2 worm cellular contexts compared by ENCODE assay signal in the genomic region with DNA sequence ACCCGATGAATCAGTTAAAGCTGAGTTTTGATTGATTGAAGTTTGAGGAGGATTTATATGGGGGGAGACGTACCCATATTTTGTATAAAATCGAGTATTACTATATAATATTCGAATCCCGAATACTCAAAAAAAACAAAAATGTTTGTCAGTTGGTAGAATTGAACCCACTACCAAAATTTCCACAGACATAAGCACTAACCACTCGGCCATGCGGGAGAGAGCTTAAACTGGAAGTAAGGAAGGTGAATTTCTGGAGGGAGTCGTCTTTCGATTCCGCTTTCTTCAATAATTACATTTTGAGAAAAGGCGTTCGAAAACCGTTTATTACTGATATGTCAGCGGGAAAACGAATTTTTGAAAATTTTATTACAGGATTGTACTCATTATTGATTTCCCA.
TF ChIP-seq lines count a peak whose summit lies in the region.

No protein-coding gene starts in this region.

TF ChIP-seq in whole organism, L4 larva, 104 proteins besides CTCF, POLR2A, EP300 and RAD21:
- TF ChIP-seq F26F4.8 (GFP tag; conservative IDR thresholded peaks at IDR 0.05; lab: Robert Waterston, UW) (peak; percentile 68; the same call in 1 of the 2 replicates), ZK337.2 (GFP tag; IDR thresholded peaks at IDR 0.05; lab: Robert Waterston, UW) (0 out of 2 replicates have a peak, but pooled peaks have one; percentile 51), Y48G9A.11 (GFP tag; IDR thresholded peaks at IDR 0.05; lab: Robert Waterston, UW) (0 out of 2 replicates have a peak, but pooled peaks have one; percentile 31), lin-1 (GFP tag; IDR thresholded peaks at IDR 0.05; lab: Robert Waterston, UW) (peak; percentile 75; the same call in 1 of the 2 replicates), madf-5 (GFP tag; IDR thresholded peaks at IDR 0.05; lab: Robert Waterston, UW) (0 out of 4 replicates have a peak, but pooled peaks of 1 of the 2 experiments have one; percentile 68), dmd-6 (GFP tag; IDR thresholded peaks at IDR 0.05; lab: Robert Waterston, UW) (peak; percentile 39), lim-7 (GFP tag; IDR thresholded peaks at IDR 0.05; lab: Robert Waterston, UW) (peak; percentile 78), D1046.2 (GFP tag; IDR thresholded peaks at IDR 0.05; lab: Robert Waterston, UW) (peak; percentile 80), tra-1 (GFP tag; IDR thresholded peaks at IDR 0.05; lab: Robert Waterston, UW) (0 out of 2 replicates have a peak, but pooled peaks have one; percentile 18), ctbp-1 (GFP tag; IDR thresholded peaks at IDR 0.05; lab: Robert Waterston, UW) (peak; percentile 69), vab-7 (GFP tag; IDR thresholded peaks at IDR 0.05; lab: Robert Waterston, UW) (peak; percentile 68), madf-9 (GFP tag; conservative IDR thresholded peaks at IDR 0.05; lab: Robert Waterston, UW) (0 out of 2 replicates have a peak, but pooled peaks have one; percentile 22), nhr-41 (GFP tag; IDR thresholded peaks at IDR 0.05; lab: Robert Waterston, UW) (0 out of 2 replicates have a peak, but pooled peaks have one; percentile 29), snpc-1.2 (GFP tag; IDR thresholded peaks at IDR 0.05; lab: Robert Waterston, UW) (peak; percentile 64), dmd-8 (GFP tag; IDR thresholded peaks at IDR 0.05; lab: Robert Waterston, UW) (peak; percentile 66; the same call in 1 of the 2 replicates), egl-43 (GFP tag; IDR thresholded peaks at IDR 0.05; lab: Robert Waterston, UW) (peak; percentile 74; the same call in 1 of the 2 replicates)
TF ChIP-seq in whole organism, L4 larva: peak in this region for 16; not testable (repeated sequence) for 88.

TF ChIP-seq in whole organism, young adult, 124 proteins besides CTCF, POLR2A, EP300 and RAD21:
- TF ChIP-seq ztf-25 (GFP tag; IDR thresholded peaks at IDR 0.05; lab: Robert Waterston, UW) (0 out of 2 replicates have a peak, but pooled peaks have one; percentile 13), dox-1 (GFP tag; IDR thresholded peaks at IDR 0.05; lab: Robert Waterston, UW) (peak; percentile 60), pbrm-1 (GFP tag; IDR thresholded peaks at IDR 0.05; lab: Robert Waterston, UW) (0 out of 2 replicates have a peak, but pooled peaks have one; percentile 45), rcor-1 (GFP tag; IDR thresholded peaks at IDR 0.05; lab: Robert Waterston, UW) (peak; percentile 77), D2030.7 (GFP tag; IDR thresholded peaks at IDR 0.05; lab: Robert Waterston, UW) (peak; percentile 53; the same call in 1 of the 2 replicates), mcd-1 (GFP tag; IDR thresholded peaks at IDR 0.05; lab: Robert Waterston, UW) (peak; percentile 52), ceh-100 (GFP tag; IDR thresholded peaks at IDR 0.05; lab: Robert Waterston, UW) (0 out of 2 replicates have a peak, but pooled peaks have one; percentile 13), egl-44 (GFP tag; IDR thresholded peaks at IDR 0.05; lab: Robert Waterston, UW) (peak; percentile 37; the same call in 1 of the 2 replicates), Y95B8A.8 (GFP tag; IDR thresholded peaks at IDR 0.05; lab: Robert Waterston, UW) (0 out of 2 replicates have a peak, but pooled peaks have one; percentile 53), hmg-20 (GFP tag; IDR thresholded peaks at IDR 0.05; lab: Robert Waterston, UW) (0 out of 2 replicates have a peak, but pooled peaks have one; percentile 28)
TF ChIP-seq in whole organism, young adult: peak in this region for 10; not testable (repeated sequence) for 114.
